Fruit fly (Drosophila melanogaster): ENCODE data around the gene CG10631.

The CG10631 gene

dm6 chr2L:19758511-19759128 is 1.9 kb upstream of the CG10631 start, which contains the start of the genes CG10628 and Dus3 (continued):
- TF ChIP-seq CG17328 (GFP tag; IDR thresholded peaks at IDR 0.05) (peak; percentile 90), zfh1 (GFP tag; IDR thresholded peaks at IDR 0.05) (peak; percentile 92), tap (tag; optimal IDR thresholded peaks at IDR 0.05) (peak; percentile 84), CG8388 (GFP tag; optimal IDR thresholded peaks at IDR 0.05) (peak; percentile 84), Taf1 (GFP tag; IDR thresholded peaks at IDR 0.05) (peak; percentile 81; the same call in 1 of the 2 replicates), CG11695 (GFP tag; IDR thresholded peaks at IDR 0.05) (peak; percentile 90), CoRest (tag; optimal IDR thresholded peaks at IDR 0.05) (peak; percentile 93), pzg (GFP tag; optimal IDR thresholded peaks at IDR 0.05) (peak; percentile 73), vvl (GFP tag; IDR thresholded peaks at IDR 0.05) (peak; percentile 96), pfk (GFP tag; optimal IDR thresholded peaks at IDR 0.05) (peak; percentile 14), bigmax (GFP tag; optimal IDR thresholded peaks at IDR 0.05) (peak; percentile 34), CG8478 (optimal IDR thresholded peaks at IDR 0.05) (no peak), CG1832 (GFP tag; optimal IDR thresholded peaks at IDR 0.05) (no peak), CG13624 (GFP tag; optimal IDR thresholded peaks at IDR 0.05) (peak; percentile 94), CG16813 (GFP tag; IDR thresholded peaks at IDR 0.05; ENCODE audit: partially characterized antibody) (peak; percentile 63; the same call in 2 of the 3 replicates), nerfin-1 (tag; optimal IDR thresholded peaks at IDR 0.05) (peak; percentile 96), CG2120 (GFP tag; optimal IDR thresholded peaks at IDR 0.05) (peak; percentile 96), CG4730 (GFP tag; IDR thresholded peaks at IDR 0.05) (peak; percentile 74), CG14710 (tag; optimal IDR thresholded peaks at IDR 0.05) (peak; percentile 92), Xrp1 (GFP tag; IDR thresholded peaks at IDR 0.05) (peak; percentile 93), bcd (GFP tag; optimal IDR thresholded peaks at IDR 0.05) (peak; percentile 90), CG17361 (GFP tag; IDR thresholded peaks at IDR 0.05) (peak; percentile 93), CG12391 (tag; optimal IDR thresholded peaks at IDR 0.05) (peak; percentile 93), Poxn (GFP tag; IDR thresholded peaks at IDR 0.05) (peak; percentile 81), jumu (GFP tag; optimal IDR thresholded peaks at IDR 0.05) (peak; percentile 94), crc (GFP tag; optimal IDR thresholded peaks at IDR 0.05) (peak; percentile 83), H15 (GFP tag; IDR thresholded peaks at IDR 0.05) (peak; percentile 89), CG30020 (tag; optimal IDR thresholded peaks at IDR 0.05) (peak; percentile 70), Hr78 (GFP tag; optimal IDR thresholded peaks at IDR 0.05) (peak in 1 of 2 experiments; percentile 11), Deaf1 (tag; optimal IDR thresholded peaks at IDR 0.05) (peak; percentile 67), Opbp (GFP tag; IDR thresholded peaks at IDR 0.05; ENCODE audit: partially characterized antibody) (no peak; the same call in 2 of the 3 replicates), sr (GFP tag; IDR thresholded peaks at IDR 0.05) (peak; percentile 58; the same call in 2 of the 3 replicates), CG10979 (tag; optimal IDR thresholded peaks at IDR 0.05) (peak; percentile 86), CG11504 (tag; optimal IDR thresholded peaks at IDR 0.05) (peak; percentile 90), Sry-δ (GFP tag; optimal IDR thresholded peaks at IDR 0.05) (peak; percentile 82), exex (tag; optimal IDR thresholded peaks at IDR 0.05) (peak; percentile 61), danr (GFP tag; IDR thresholded peaks at IDR 0.05) (peak; percentile 83), CG8924 (tag; optimal IDR thresholded peaks at IDR 0.05) (peak; percentile 90), Dfd (GFP tag; optimal IDR thresholded peaks at IDR 0.05) (no peak), pum (GFP tag; optimal IDR thresholded peaks at IDR 0.05) (peak; percentile 95), CG4820 (GFP tag; optimal IDR thresholded peaks at IDR 0.05) (peak; percentile 90), CG15696 (tag; optimal IDR thresholded peaks at IDR 0.05) (peak; percentile 86), klu (GFP tag; IDR thresholded peaks at IDR 0.05) (peak; percentile 84), wor (GFP tag; IDR thresholded peaks at IDR 0.05) (peak; percentile 71), CG7357 (GFP tag; IDR thresholded peaks at IDR 0.05) (peak; percentile 86), CG4707 (GFP tag; optimal IDR thresholded peaks at IDR 0.05) (peak; percentile 50), CG30431 (GFP tag; optimal IDR thresholded peaks at IDR 0.05) (peak; percentile 85), CG17829 (tag; optimal IDR thresholded peaks at IDR 0.05) (peak; percentile 93), fd96Cb (tag; optimal IDR thresholded peaks at IDR 0.05) (peak; percentile 89), Jarid2 (GFP tag; optimal IDR thresholded peaks at IDR 0.05) (peak; percentile 46)
